Worm (Caenorhabditis elegans): Measurements from ENCODE around the gene F59B1.4.

The F59B1.4 gene

ce11 chrV:3659472-3659871, 32.6 kb upstream of the F59B1.4 start, which contains the start of gene acr-23:
Gene acr-23 (minus strand): TSS chrV:3659572.
- TF ChIP-seq fkh-2 (tag; optimal IDR thresholded peaks at IDR 0.05) (no peak), elt-1 (tag; optimal IDR thresholded peaks at IDR 0.05) (no peak), nhr-12 (tag; optimal IDR thresholded peaks at IDR 0.05) (no peak), nhr-11 (tag; optimal IDR thresholded peaks at IDR 0.05) (no peak), zag-1 (tag; optimal IDR thresholded peaks at IDR 0.05) (no peak), egl-5 (tag; optimal IDR thresholded peaks at IDR 0.05) (no peak), hmg-11 (tag; optimal IDR thresholded peaks at IDR 0.05) (no peak), elt-2 (tag; optimal IDR thresholded peaks at IDR 0.05) (no peak), daf-12 (tag; optimal IDR thresholded peaks at IDR 0.05) (no peak)

ce11 chrV:3649473-3649872, 22.6 kb upstream of the F59B1.4 start, which contains the start of gene str-114:
Gene str-114 (plus strand): TSS chrV:3649773.
- TF ChIP-seq ztf-11 (tag; optimal IDR thresholded peaks at IDR 0.05): no peak
- no peak for TF ChIP-seq nhr-12 (tag; optimal IDR thresholded peaks at IDR 0.05)
- TF ChIP-seq daf-12 (tag; optimal IDR thresholded peaks at IDR 0.05): no peak
- TF ChIP-seq pqm-1 (tag; optimal IDR thresholded peaks at IDR 0.05): no peak
- no peak for TF ChIP-seq R02D3.7 (tag; optimal IDR thresholded peaks at IDR 0.05)
- TF ChIP-seq nhr-23 (tag; optimal IDR thresholded peaks at IDR 0.05): no peak
- TF ChIP-seq ztf-4 (tag; optimal IDR thresholded peaks at IDR 0.05): no peak
- no peak for TF ChIP-seq ZK546.5 (tag; optimal IDR thresholded peaks at IDR 0.05)
- no peak for TF ChIP-seq hmg-11 (tag; optimal IDR thresholded peaks at IDR 0.05)
- no peak for TF ChIP-seq fkh-10 (GFP tag; optimal IDR thresholded peaks at IDR 0.05)
- no peak for TF ChIP-seq tbx-2 (tag; optimal IDR thresholded peaks at IDR 0.05)
- no peak for TF ChIP-seq ceh-28 (tag; optimal IDR thresholded peaks at IDR 0.05)
- no peak for TF ChIP-seq elt-2 (tag; optimal IDR thresholded peaks at IDR 0.05)
- no peak for TF ChIP-seq sea-2 (GFP tag; optimal IDR thresholded peaks at IDR 0.05)
- no peak for TF ChIP-seq nfya-1 (tag; optimal IDR thresholded peaks at IDR 0.05; ENCODE audit: insufficient read depth)
- TF ChIP-seq mml-1 (tag; optimal IDR thresholded peaks at IDR 0.05): no peak
- TF ChIP-seq ceh-16 (tag; optimal IDR thresholded peaks at IDR 0.05): no peak

ce11 chrV:3647862-3648261, 21.0 kb upstream of the F59B1.4 start, which contains the start of gene F59B1.10:
Gene F59B1.10 (minus strand): TSS chrV:3647962.
- TF ChIP-seq R02D3.7 (tag; optimal IDR thresholded peaks at IDR 0.05): no peak
- TF ChIP-seq ceh-9 (tag; optimal IDR thresholded peaks at IDR 0.05): no peak
- TF ChIP-seq pha-4 (tag; optimal IDR thresholded peaks at IDR 0.05): no peak
- TF ChIP-seq sea-2 (GFP tag; optimal IDR thresholded peaks at IDR 0.05): no peak
- no peak for TF ChIP-seq jun-1 (tag; optimal IDR thresholded peaks at IDR 0.05)

ce11 chrV:3644193-3644693, 17.4 kb upstream of the F59B1.4 start, which contains the start of gene F59B1.8:
Gene F59B1.8 (minus strand): TSS chrV:3644243.
- TF ChIP-seq egl-27 (tag; optimal IDR thresholded peaks at IDR 0.05): no peak
- no peak for TF ChIP-seq ceh-28 (tag; optimal IDR thresholded peaks at IDR 0.05)
- TF ChIP-seq nfya-1 (tag; optimal IDR thresholded peaks at IDR 0.05; ENCODE audit: insufficient read depth): no peak
- no peak for TF ChIP-seq ZK546.5 (tag; optimal IDR thresholded peaks at IDR 0.05)
- no peak for TF ChIP-seq nhr-12 (tag; optimal IDR thresholded peaks at IDR 0.05)
- TF ChIP-seq elt-2 (tag; optimal IDR thresholded peaks at IDR 0.05): peak; percentile 90
- no peak for TF ChIP-seq nhr-237 (tag; optimal IDR thresholded peaks at IDR 0.05)
- no peak for TF ChIP-seq mdl-1 (tag; optimal IDR thresholded peaks at IDR 0.05)
- TF ChIP-seq tbx-2 (tag; optimal IDR thresholded peaks at IDR 0.05): no peak
- TF ChIP-seq lin-15B (tag; optimal IDR thresholded peaks at IDR 0.05): no peak
- TF ChIP-seq aly-2 (tag; optimal IDR thresholded peaks at IDR 0.05): no peak
- TF ChIP-seq unc-39 (tag; optimal IDR thresholded peaks at IDR 0.05): no peak
- no peak for TF ChIP-seq lin-39 (tag; optimal IDR thresholded peaks at IDR 0.05)
- no peak for TF ChIP-seq nhr-43 (tag; optimal IDR thresholded peaks at IDR 0.05; ENCODE audit: poor library complexity, severe bottlenecking)
- TF ChIP-seq ztf-11 (tag; optimal IDR thresholded peaks at IDR 0.05): no peak
- TF ChIP-seq sea-2 (GFP tag; optimal IDR thresholded peaks at IDR 0.05): no peak
- TF ChIP-seq nhr-77 (tag; optimal IDR thresholded peaks at IDR 0.05): peak; percentile 30
- TF ChIP-seq R02D3.7 (tag; optimal IDR thresholded peaks at IDR 0.05): no peak
- no peak for TF ChIP-seq ztf-4 (tag; optimal IDR thresholded peaks at IDR 0.05)
- no peak for TF ChIP-seq nhr-11 (tag; optimal IDR thresholded peaks at IDR 0.05)
- no peak for TF ChIP-seq ceh-9 (tag; optimal IDR thresholded peaks at IDR 0.05)
- TF ChIP-seq egl-5 (tag; optimal IDR thresholded peaks at IDR 0.05): no peak
- TF ChIP-seq eor-1 (tag; optimal IDR thresholded peaks at IDR 0.05): no peak
- TF ChIP-seq pha-4 (tag; optimal IDR thresholded peaks at IDR 0.05): peak; percentile 91
- TF ChIP-seq pqm-1 (tag; optimal IDR thresholded peaks at IDR 0.05): peak; percentile 84
- no peak for TF ChIP-seq ama-1 (optimal IDR thresholded peaks at IDR 0.05)
- TF ChIP-seq snpc-4 (tag; optimal IDR thresholded peaks at IDR 0.05): no peak
- no peak for TF ChIP-seq elt-1 (tag; optimal IDR thresholded peaks at IDR 0.05)
- peak; percentile 11 for TF ChIP-seq nhr-25 (tag; optimal IDR thresholded peaks at IDR 0.05)
- TF ChIP-seq lsy-12 (tag; optimal IDR thresholded peaks at IDR 0.05): no peak
- TF ChIP-seq nhr-76 (tag; optimal IDR thresholded peaks at IDR 0.05): no peak
- peak; percentile 55 for TF ChIP-seq nhr-23 (tag; optimal IDR thresholded peaks at IDR 0.05)
- TF ChIP-seq fkh-10 (GFP tag; optimal IDR thresholded peaks at IDR 0.05): no peak
- TF ChIP-seq zag-1 (tag; optimal IDR thresholded peaks at IDR 0.05): no peak
- TF ChIP-seq fos-1 (tag; optimal IDR thresholded peaks at IDR 0.05): no peak
- TF ChIP-seq nhr-28 (tag; optimal IDR thresholded peaks at IDR 0.05): no peak
- no peak for TF ChIP-seq nhr-67 (tag; optimal IDR thresholded peaks at IDR 0.05)
- TF ChIP-seq ceh-82 (tag; optimal IDR thresholded peaks at IDR 0.05): no peak
- TF ChIP-seq jun-1 (tag; optimal IDR thresholded peaks at IDR 0.05): peak; percentile 66
- no peak for TF ChIP-seq ceh-16 (tag; optimal IDR thresholded peaks at IDR 0.05)

Measured in whole organism, L3 larva.